Worm (Caenorhabditis elegans) whole organism, L2 larva: ENCODE measurements around the gene srsx-1.

Experiments used
- F13H6.1 ChIP-seq: sonication (generic microtip); optimal IDR thresholded peaks from 2 replicates; lab custom pipeline; 2016; ENCODE audit warnings: missing genetic modification characterization, missing compliant biosample characterization
- ZK546.5 ChIP-seq: sonication (generic microtip); optimal IDR thresholded peaks from 2 replicates; lab custom pipeline; 2017; ENCODE audit warnings: missing biosample characterization, missing genetic modification characterization
- alr-1 ChIP-seq: fragments of 150-350 bp; optimal IDR thresholded peaks from 2 replicates; lab custom pipeline; 2014; ENCODE audit warnings: missing biosample characterization, missing genetic modification characterization
- aly-2 ChIP-seq: fragments of 150-350 bp; optimal IDR thresholded peaks from 2 replicates; lab custom pipeline; 2014; ENCODE audit warnings: missing biosample characterization, missing genetic modification characterization
- ama-1 ChIP-seq: fragments of 150-350 bp; optimal IDR thresholded peaks from 2 replicates; lab custom pipeline; 2018; ENCODE audit warnings: inconsistent platforms
- blmp-1 ChIP-seq: sonication (generic microtip); optimal IDR thresholded peaks from 2 replicates; lab custom pipeline; 2017; ENCODE audit warnings: missing genetic modification characterization, mild to moderate bottlenecking, missing compliant biosample characterization, antibody characterized with exemption, moderate library complexity; ENCODE audit not compliant: insufficient read depth
- ceh-16 ChIP-seq: fragments of 150-350 bp; optimal IDR thresholded peaks from 2 replicates; lab custom pipeline; 2014; ENCODE audit warnings: missing biosample characterization, missing genetic modification characterization
- ceh-82 ChIP-seq: fragments of 150-350 bp; optimal IDR thresholded peaks from 2 replicates; lab custom pipeline; 2014; ENCODE audit warnings: missing biosample characterization, missing genetic modification characterization
- crh-2 ChIP-seq: sonication (generic microtip); optimal IDR thresholded peaks from 2 replicates; lab custom pipeline; 2017; ENCODE audit warnings: missing biosample characterization, missing genetic modification characterization
- dmd-4 ChIP-seq: sonication (generic microtip); optimal IDR thresholded peaks from 2 replicates; lab custom pipeline; 2017; ENCODE audit warnings: missing biosample characterization, missing genetic modification characterization
- elt-1 ChIP-seq: fragments of 150-350 bp; optimal IDR thresholded peaks from 2 replicates; lab custom pipeline; 2014; ENCODE audit warnings: missing biosample characterization, missing genetic modification characterization
- elt-3 ChIP-seq: sonication (generic microtip); optimal IDR thresholded peaks from 2 replicates; lab custom pipeline; 2017; ENCODE audit warnings: missing biosample characterization, missing genetic modification characterization
- fos-1 ChIP-seq: fragments of 150-350 bp; optimal IDR thresholded peaks from 2 replicates; lab custom pipeline; 2014; ENCODE audit warnings: missing biosample characterization, missing genetic modification characterization
- lin-13 ChIP-seq: fragments of 150-350 bp; optimal IDR thresholded peaks from 2 replicates; lab custom pipeline; 2014; ENCODE audit warnings: missing biosample characterization, missing genetic modification reagents, missing genetic modification characterization
- mab-5 ChIP-seq: fragments of 150-350 bp; optimal IDR thresholded peaks from 2 replicates; lab custom pipeline; 2014; ENCODE audit warnings: missing biosample characterization, missing genetic modification characterization
- mbf-1 ChIP-seq: sonication (generic microtip); optimal IDR thresholded peaks from 2 replicates; lab custom pipeline; 2017; ENCODE audit warnings: missing biosample characterization, missing genetic modification characterization
- mdl-1 ChIP-seq, 2 experiments: fragments of 150-350 bp in 1 of 2; sonication (generic microtip) in 1 of 2; optimal IDR thresholded peaks; 2 replicates each; lab custom pipeline; 2017; ENCODE audit warnings: missing biosample characterization in 2 of 2, missing genetic modification characterization in 2 of 2
- nhr-11 ChIP-seq: fragments of 150-350 bp; optimal IDR thresholded peaks from 2 replicates; lab custom pipeline; 2014; ENCODE audit warnings: missing biosample characterization, missing genetic modification characterization
- nhr-12 ChIP-seq: fragments of 150-350 bp; optimal IDR thresholded peaks from 2 replicates; lab custom pipeline; 2014; ENCODE audit warnings: missing biosample characterization, missing genetic modification characterization
- nhr-129 ChIP-seq: fragments of 150-350 bp; optimal IDR thresholded peaks from 2 replicates; lab custom pipeline; 2014; ENCODE audit warnings: missing biosample characterization, missing genetic modification characterization
- nhr-21 ChIP-seq: fragments of 150-350 bp; optimal IDR thresholded peaks from 2 replicates; lab custom pipeline; 2014; ENCODE audit warnings: missing biosample characterization, missing genetic modification characterization
- nhr-23 ChIP-seq: fragments of 150-350 bp; optimal IDR thresholded peaks from 2 replicates; lab custom pipeline; 2014; ENCODE audit warnings: missing biosample characterization, missing genetic modification reagents, missing genetic modification characterization
- nhr-237 ChIP-seq: fragments of 150-350 bp; optimal IDR thresholded peaks from 2 replicates; lab custom pipeline; 2014; ENCODE audit warnings: missing biosample characterization, missing genetic modification characterization
- nhr-6 ChIP-seq: fragments of 150-350 bp; optimal IDR thresholded peaks from 2 replicates; lab custom pipeline; 2014; ENCODE audit warnings: missing biosample characterization, missing genetic modification characterization
- peb-1 ChIP-seq: fragments of 150-350 bp; optimal IDR thresholded peaks from 2 replicates; lab custom pipeline; 2014; ENCODE audit warnings: missing biosample characterization, missing genetic modification characterization
- sem-4 ChIP-seq: fragments of 150-350 bp; optimal IDR thresholded peaks from 2 replicates; lab custom pipeline; 2014; ENCODE audit warnings: missing biosample characterization, missing genetic modification reagents, missing genetic modification characterization
- skn-1 ChIP-seq: sonication (generic microtip); optimal IDR thresholded peaks from 2 replicates; lab custom pipeline; 2017; ENCODE audit warnings: missing biosample characterization, missing genetic modification characterization
- sma-3 ChIP-seq: sonication (generic microtip); optimal IDR thresholded peaks from 2 replicates; lab custom pipeline; 2016; ENCODE audit warnings: missing genetic modification reagents, missing genetic modification characterization, missing compliant biosample characterization
- sma-9 ChIP-seq, 2 experiments: fragments of 150-350 bp in 1 of 2; sonication (generic microtip) in 1 of 2; optimal IDR thresholded peaks; 2 replicates each; lab custom pipeline; 2014 to 2016; ENCODE audit warnings: missing genetic modification characterization in 2 of 2, mild to moderate bottlenecking in 1 of 2, missing biosample characterization in 1 of 2, missing compliant biosample characterization in 1 of 2, missing genetic modification reagents in 1 of 2, moderate library complexity in 1 of 2
- snpc-4 ChIP-seq: fragments of 150-350 bp; optimal IDR thresholded peaks from 2 replicates; lab custom pipeline; 2014; ENCODE audit warnings: missing biosample characterization, missing genetic modification characterization
- unc-62 ChIP-seq: fragments of 150-350 bp; optimal IDR thresholded peaks from 2 replicates; lab custom pipeline; 2014; ENCODE audit warnings: missing biosample characterization, missing genetic modification reagents, missing genetic modification characterization
- zag-1 ChIP-seq: fragments of 150-350 bp; optimal IDR thresholded peaks from 2 replicates; lab custom pipeline; 2014; ENCODE audit warnings: missing biosample characterization, missing genetic modification characterization
- ztf-1 ChIP-seq: fragments of 200-800 bp; sonication (Bioruptor generic); conservative IDR thresholded peaks from 2 replicates; pipeline ENCODE4 v1.3.6; 2022; ENCODE audit warnings: missing genetic modification characterization, missing compliant biosample characterization
- ztf-11 ChIP-seq: sonication (generic microtip); optimal IDR thresholded peaks from 2 replicates; lab custom pipeline; 2017; ENCODE audit warnings: missing biosample characterization, missing genetic modification characterization

The srsx-1 gene

ce11 chrV:17178457-17178856 is 590 bp upstream of the srsx-1 start, which contains the start of gene srh-174:
TSS of gene srh-174 (plus strand) at chrV:17178757.
- TF ChIP-seq dmd-4 (tag; lab: Kevin White, UChicago) (no peak), ztf-11 (tag; lab: Kevin White, UChicago) (no peak)

ce11 chrV:17173738-17174137 is 4.1 kb downstream of the srsx-1 start, which contains the start of gene srbc-25:
TSS of gene srbc-25 (plus strand) at chrV:17174038.
- no peak for TF ChIP-seq zag-1 (tag; lab: Kevin White, UChicago)
- no peak for TF ChIP-seq sem-4 (tag; lab: Kevin White, UChicago)
- no peak for TF ChIP-seq alr-1 (tag; lab: Kevin White, UChicago)
- no peak for TF ChIP-seq ama-1 (lab: Kevin White, UChicago)
- no peak for TF ChIP-seq nhr-23 (tag; lab: Kevin White, UChicago)
- no peak for TF ChIP-seq fos-1 (tag; lab: Kevin White, UChicago)
- TF ChIP-seq F13H6.1 (tag; lab: Kevin White, UChicago): no peak
- no peak for TF ChIP-seq unc-62 (GFP tag; lab: Kevin White, UChicago)
- no peak for TF ChIP-seq dmd-4 (tag; lab: Kevin White, UChicago)
- no peak for TF ChIP-seq nhr-11 (tag; lab: Kevin White, UChicago)
- TF ChIP-seq ztf-11 (tag; lab: Kevin White, UChicago): no peak
- TF ChIP-seq aly-2 (tag; lab: Kevin White, UChicago): no peak
- TF ChIP-seq sma-3 (GFP tag; lab: Kevin White, UChicago): no peak
- TF ChIP-seq snpc-4 (tag; lab: Kevin White, UChicago): no peak
- no peak for TF ChIP-seq nhr-129
- no peak for TF ChIP-seq ceh-82
- TF ChIP-seq nhr-12 (tag; lab: Kevin White, UChicago): no peak
- no peak for TF ChIP-seq ceh-16 (tag; lab: Kevin White, UChicago)

DNA sequence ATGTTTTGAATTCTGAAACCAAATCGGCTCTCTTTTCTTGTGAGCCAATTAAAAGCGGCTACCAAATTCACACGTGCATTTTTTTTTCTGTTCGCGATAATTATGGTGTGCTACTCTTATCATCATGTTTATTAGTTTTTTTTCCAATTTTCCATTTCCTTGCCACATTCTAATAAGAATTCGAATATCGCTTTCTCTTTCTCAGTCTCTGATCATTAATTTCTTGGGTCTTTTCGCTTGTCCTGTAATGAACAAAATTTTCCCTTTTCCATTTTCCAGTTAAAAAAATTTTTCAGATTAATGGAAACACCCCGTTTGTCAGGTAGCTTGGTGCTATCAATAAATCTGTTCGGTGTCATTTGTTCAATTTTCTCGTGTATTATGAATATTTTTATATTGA is 6.3 kb downstream of the srsx-1 start, which contains the start of gene srbc-26:
srbc-26 (plus strand) TSS at position 301 of the 400 bp plus-strand sequence.
- TF ChIP-seq sem-4 (tag; lab: Kevin White, UChicago) (no peak), ZK546.5 (tag; lab: Kevin White, UChicago) (no peak), elt-3 (tag; lab: Kevin White, UChicago) (no peak), mdl-1 (tag; optimal IDR thresholded peaks at IDR 0.05; lab: Kevin White, UChicago) (no peak), skn-1 (tag; lab: Kevin White, UChicago) (no peak), blmp-1 (tag; lab: Kevin White, UChicago) (no peak), aly-2 (tag; lab: Kevin White, UChicago) (no peak), unc-62 (GFP tag; lab: Kevin White, UChicago) (no peak), sma-9 (GFP tag; optimal IDR thresholded peaks at IDR 0.05; lab: Kevin White, UChicago) (no peak), sma-9 (tag; optimal IDR thresholded peaks at IDR 0.05; lab: Kevin White, UChicago) (no peak), nhr-6 (tag; lab: Kevin White, UChicago) (no peak), peb-1 (tag; lab: Kevin White, UChicago) (no peak), nhr-12 (tag; lab: Kevin White, UChicago) (no peak), sma-3 (GFP tag; lab: Kevin White, UChicago) (no peak), zag-1 (tag; lab: Kevin White, UChicago) (no peak), nhr-21 (no peak), nhr-23 (tag; lab: Kevin White, UChicago) (no peak), nhr-237 (no peak), lin-13 (GFP tag; lab: Kevin White, UChicago) (no peak), ztf-11 (tag; lab: Kevin White, UChicago) (no peak)

- TF ChIP-seq unc-62 (GFP tag; lab: Kevin White, UChicago): no peak
- TF ChIP-seq nhr-12 (tag; lab: Kevin White, UChicago): no peak
- TF ChIP-seq ZK546.5 (tag; lab: Kevin White, UChicago): no peak
- no peak for TF ChIP-seq skn-1 (tag; lab: Kevin White, UChicago)
- no peak for TF ChIP-seq crh-2 (tag; lab: Kevin White, UChicago)
- no peak for TF ChIP-seq nhr-23 (tag; lab: Kevin White, UChicago)
Observed at ce11 chrV:17170822-17171221, 7.0 kb downstream of the srsx-1 start, which contains the start of gene srw-51. TSS of gene srw-51 (minus strand) at chrV:17170922.

ce11 chrV:17167457-17167856 is 10.4 kb downstream of the srsx-1 start, which contains the start of gene srz-66:
TSS of gene srz-66 (minus strand) at chrV:17167557.
- no peak for TF ChIP-seq F13H6.1 (tag; lab: Kevin White, UChicago)
- no peak for TF ChIP-seq nhr-23 (tag; lab: Kevin White, UChicago)
- TF ChIP-seq unc-62 (GFP tag; lab: Kevin White, UChicago): no peak
- no peak for TF ChIP-seq peb-1 (tag; lab: Kevin White, UChicago)
- no peak for TF ChIP-seq fos-1 (tag; lab: Kevin White, UChicago)
- TF ChIP-seq aly-2 (tag; lab: Kevin White, UChicago): no peak
- TF ChIP-seq mbf-1 (tag; lab: Kevin White, UChicago): no peak
- no peak for TF ChIP-seq mab-5 (tag; lab: Kevin White, UChicago)
- no peak for TF ChIP-seq elt-1 (tag; lab: Kevin White, UChicago)
- no peak for TF ChIP-seq mdl-1 (tag; optimal IDR thresholded peaks at IDR 0.05; lab: Kevin White, UChicago)
- TF ChIP-seq ztf-1 (GFP tag; lab: Robert Waterston, UW): no peak
- TF ChIP-seq ztf-11 (tag; lab: Kevin White, UChicago): no peak
- TF ChIP-seq crh-2 (tag; lab: Kevin White, UChicago): no peak
- no peak for TF ChIP-seq elt-3 (tag; lab: Kevin White, UChicago)
- TF ChIP-seq nhr-129: no peak
- TF ChIP-seq sem-4 (tag; lab: Kevin White, UChicago): no peak
